Worm (Caenorhabditis elegans): ENCODE data around the gene Y39A3A.3.

DNA sequence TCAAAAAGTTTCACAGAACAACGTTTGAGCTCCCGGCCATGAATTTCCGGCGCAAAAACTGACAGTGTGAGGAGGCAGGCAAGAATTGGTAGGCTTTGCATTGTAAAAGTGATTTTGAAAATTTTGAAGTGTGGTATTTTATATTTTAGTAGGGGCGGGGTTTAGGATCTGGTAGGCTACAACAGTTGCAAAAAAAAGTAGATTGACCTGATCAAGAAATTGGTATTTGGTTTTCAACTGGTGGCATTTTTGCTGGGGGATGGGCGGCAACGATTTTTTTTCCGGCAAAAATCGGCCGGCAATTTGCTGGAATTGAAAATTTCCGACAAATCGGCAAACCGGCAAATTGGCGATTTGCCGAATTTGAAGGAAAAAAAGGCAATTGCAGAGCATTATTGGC, 7.3 kb downstream of the Y39A3A.3 start, which contains the start of gene ins-16:
- TF ChIP-seq tra-4 (tag; optimal IDR thresholded peaks at IDR 0.05), result no peak
- TF ChIP-seq tbx-11 (GFP tag; IDR thresholded peaks at IDR 0.05), result no peak
- TF ChIP-seq ama-1 (optimal IDR thresholded peaks at IDR 0.05), result no peak
- no peak for TF ChIP-seq ceh-36 (tag; optimal IDR thresholded peaks at IDR 0.05)
- no peak for TF ChIP-seq ets-7 (tag; optimal IDR thresholded peaks at IDR 0.05)
- no peak for TF ChIP-seq flt-1 (GFP tag; IDR thresholded peaks at IDR 0.05)
- TF ChIP-seq hmbx-1 (tag; optimal IDR thresholded peaks at IDR 0.05), result no peak
- TF ChIP-seq tbx-37 (GFP tag; conservative IDR thresholded peaks at IDR 0.05), result no peak
- no peak for TF ChIP-seq scrt-1 (GFP tag; IDR thresholded peaks at IDR 0.05)
- no peak for TF ChIP-seq aly-1 (tag; optimal IDR thresholded peaks at IDR 0.05)
- TF ChIP-seq hmg-4 (GFP tag; optimal IDR thresholded peaks at IDR 0.05), result no peak
